Worm (Caenorhabditis elegans) whole organism, early embryonic: ENCODE data around the gene C01F1.6.

Source experiments
- B0310.2 ChIP-seq: sonication (generic microtip); optimal IDR thresholded peaks from 2 replicates; lab custom pipeline; 2016; ENCODE audit warnings: mild to moderate bottlenecking, missing genetic modification characterization, missing compliant biosample characterization
- F13C5.2 ChIP-seq: sonication (generic microtip); optimal IDR thresholded peaks from 2 replicates; lab custom pipeline; 2017; ENCODE audit warnings: mild to moderate bottlenecking, missing genetic modification characterization, inconsistent platforms, missing compliant biosample characterization
- aly-1 ChIP-seq: sonication (generic microtip); optimal IDR thresholded peaks from 2 replicates; lab custom pipeline; 2016; ENCODE audit warnings: missing genetic modification characterization, missing compliant biosample characterization
- ama-1 ChIP-seq: fragments of 150-350 bp; optimal IDR thresholded peaks from 2 replicates; lab custom pipeline; 2014
- ceh-13 ChIP-seq: fragments of 200-800 bp; sonication (Bioruptor generic); optimal IDR thresholded peaks from 2 replicates; lab custom pipeline; 2018; ENCODE audit warnings: mild to moderate bottlenecking, missing genetic modification characterization, missing compliant biosample characterization
- flt-1 ChIP-seq: fragments of 200-800 bp; sonication (Bioruptor generic); IDR thresholded peaks from 2 replicates; pipeline ENCODE4 v1.3.6; 2022; ENCODE audit warnings: missing genetic modification characterization, missing compliant biosample characterization
- hmg-4 ChIP-seq: fragments of 200-800 bp; sonication (Bioruptor generic); optimal IDR thresholded peaks from 2 replicates; lab custom pipeline; 2018; ENCODE audit warnings: mild to moderate bottlenecking, missing genetic modification characterization, missing compliant biosample characterization
- pes-1 ChIP-seq: fragments of 200-800 bp; sonication (Bioruptor generic); IDR thresholded peaks from 2 replicates; pipeline ENCODE4 v1.3.6; 2022; ENCODE audit warnings: missing genetic modification reagents, missing genetic modification characterization, missing compliant biosample characterization
- tbx-11 ChIP-seq: fragments of 200-800 bp; sonication (Bioruptor generic); IDR thresholded peaks from 2 replicates; pipeline ENCODE4 v1.3.6; 2022; ENCODE audit warnings: missing genetic modification characterization, missing compliant biosample characterization
- tbx-37 ChIP-seq: fragments of 200-800 bp; sonication (Bioruptor generic); conservative IDR thresholded peaks from 2 replicates; pipeline ENCODE4 v1.3.6; 2022; ENCODE audit warnings: missing genetic modification reagents, missing genetic modification characterization, missing compliant biosample characterization
- tra-4 ChIP-seq: sonication (generic microtip); optimal IDR thresholded peaks from 2 replicates; lab custom pipeline; 2017; ENCODE audit warnings: missing genetic modification characterization, missing compliant biosample characterization

DNA sequence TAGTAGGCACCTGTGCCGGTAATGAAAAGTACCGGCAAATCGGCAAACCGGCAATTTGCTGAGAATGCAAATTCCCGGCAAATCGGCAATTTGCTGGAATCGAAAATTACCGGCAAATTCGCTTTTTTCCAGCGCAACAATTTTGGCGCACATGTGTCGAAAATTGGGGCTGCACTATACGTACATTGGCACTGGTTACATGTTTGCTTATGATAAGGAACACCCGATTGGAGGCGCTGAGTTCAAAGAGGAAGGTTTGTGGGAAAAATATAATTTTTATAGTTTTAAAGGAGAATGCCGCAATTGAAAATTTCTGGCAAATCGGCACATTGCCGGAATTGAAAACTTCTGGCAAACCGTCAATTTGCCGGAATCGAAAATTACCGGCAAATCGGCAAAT lies 9.2 kb upstream of the C01F1.6 start:
- TF ChIP-seq tbx-11 (no peak), ama-1 (lab: Kevin White, UChicago) (no peak), tbx-37 (GFP tag; lab: Robert Waterston, UW) (no peak), B0310.2 (tag; lab: Kevin White, UChicago) (no peak), aly-1 (tag; lab: Kevin White, UChicago) (no peak), tra-4 (no peak), hmg-4 (GFP tag; lab: Kevin White, UChicago) (no peak), flt-1 (no peak), ceh-13 (GFP tag; lab: Kevin White, UChicago) (no peak), pes-1 (GFP tag; lab: Robert Waterston, UW) (no peak), F13C5.2 (tag; lab: Kevin White, UChicago) (no peak)
